Fruit fly (Drosophila melanogaster) whole organism, embryonic: Measurements from ENCODE around the gene Oatp74D.

ENCODE experiments used
- CG11504 ChIP-seq: fragments of 200-800 bp; sonication (Bioruptor generic); optimal IDR thresholded peaks from 3 replicates; lab custom pipeline; 2019; ENCODE audit warnings: missing biosample characterization, mild to moderate bottlenecking, missing genetic modification characterization, moderate library complexity
- CG11695 ChIP-seq: fragments of 200-800 bp; sonication (Bioruptor generic); IDR thresholded peaks from 3 replicates; pipeline ENCODE4 v1.3.6; 2022; ENCODE audit warnings: missing biosample characterization, missing genetic modification characterization
- CG12391 ChIP-seq: fragments of 200-800 bp; sonication (Bioruptor generic); optimal IDR thresholded peaks from 3 replicates; lab custom pipeline; 2018; ENCODE audit warnings: missing biosample characterization, mild to moderate bottlenecking, missing genetic modification characterization, moderate library complexity
- CG12769 ChIP-seq: fragments of 200-800 bp; sonication (Bioruptor generic); optimal IDR thresholded peaks from 2 replicates; lab custom pipeline; 2019; ENCODE audit warnings: missing biosample characterization, mild to moderate bottlenecking, missing genetic modification characterization, moderate library complexity
- CG13775 ChIP-seq: fragments of 200-800 bp; sonication (Bioruptor generic); optimal IDR thresholded peaks from 3 replicates; lab custom pipeline; 2017; ENCODE audit warnings: missing biosample characterization, mild to moderate bottlenecking, missing genetic modification characterization
- CG13894 ChIP-seq: fragments of 200-800 bp; sonication (Bioruptor generic); optimal IDR thresholded peaks from 3 replicates; lab custom pipeline; 2018; ENCODE audit warnings: missing biosample characterization, mild to moderate bottlenecking, missing genetic modification characterization, moderate library complexity
- CG18619 ChIP-seq: fragments of 200-800 bp; sonication (Bioruptor generic); optimal IDR thresholded peaks from 3 replicates; lab custom pipeline; 2017; ENCODE audit warnings: missing biosample characterization, mild to moderate bottlenecking, missing genetic modification characterization
- CG2116 ChIP-seq: fragments of 200-800 bp; sonication (Bioruptor generic); optimal IDR thresholded peaks from 3 replicates; lab custom pipeline; 2018; ENCODE audit warnings: missing biosample characterization, mild to moderate bottlenecking, missing genetic modification characterization
- CG30403 ChIP-seq: fragments of 200-800 bp; sonication (Bioruptor generic); optimal IDR thresholded peaks from 3 replicates; lab custom pipeline; 2016; ENCODE audit warnings: missing biosample characterization, missing genetic modification characterization
- CG3407 ChIP-seq: fragments of 200-800 bp; sonication (Bioruptor generic); optimal IDR thresholded peaks from 2 replicates; lab custom pipeline; 2018; ENCODE audit warnings: missing biosample characterization, mild to moderate bottlenecking, missing genetic modification characterization
- CG3838 ChIP-seq: fragments of 200-800 bp; sonication (Bioruptor generic); optimal IDR thresholded peaks from 3 replicates; lab custom pipeline; 2016; ENCODE audit warnings: missing biosample characterization, missing genetic modification characterization
- CG3995 ChIP-seq: fragments of 200-800 bp; sonication (Bioruptor generic); optimal IDR thresholded peaks from 3 replicates; lab custom pipeline; 2016; ENCODE audit warnings: missing biosample characterization, missing genetic modification characterization
- CG6654 ChIP-seq: fragments of 200-800 bp; sonication (Bioruptor generic); optimal IDR thresholded peaks from 2 replicates; lab custom pipeline; 2017; ENCODE audit warnings: missing biosample characterization, mild to moderate bottlenecking, missing genetic modification characterization
- CG7786 ChIP-seq: fragments of 200-800 bp; sonication (Bioruptor generic); optimal IDR thresholded peaks from 2 replicates; lab custom pipeline; 2016; ENCODE audit warnings: missing biosample characterization, missing genetic modification characterization
- CG8089 ChIP-seq: fragments of 200-800 bp; sonication (Bioruptor generic); optimal IDR thresholded peaks from 3 replicates; lab custom pipeline; 2016; ENCODE audit warnings: missing biosample characterization, missing genetic modification characterization
- CG8359 ChIP-seq: fragments of 200-800 bp; sonication (Bioruptor generic); optimal IDR thresholded peaks from 2 replicates; lab custom pipeline; 2017; ENCODE audit warnings: missing biosample characterization, mild to moderate bottlenecking, missing genetic modification characterization, borderline replicate concordance
- CG8478 ChIP-seq: fragments of >200 bp; optimal IDR thresholded peaks from 2 replicates; lab custom pipeline; 2018
- CG8924 ChIP-seq: fragments of 200-800 bp; optimal IDR thresholded peaks from 3 replicates; lab custom pipeline; 2019; ENCODE audit warnings: missing biosample characterization, mild to moderate bottlenecking, missing genetic modification characterization, moderate library complexity
- CG9797 ChIP-seq: fragments of 200-800 bp; sonication (Bioruptor generic); optimal IDR thresholded peaks from 3 replicates; lab custom pipeline; 2018; ENCODE audit warnings: missing biosample characterization, mild to moderate bottlenecking, missing genetic modification characterization
- CG9876 ChIP-seq: fragments of 200-800 bp; sonication (Bioruptor generic); optimal IDR thresholded peaks from 2 replicates; lab custom pipeline; 2016; ENCODE audit warnings: missing biosample characterization, missing genetic modification characterization
- CoRest ChIP-seq: fragments of 200-800 bp; sonication (Bioruptor generic); optimal IDR thresholded peaks from 3 replicates; lab custom pipeline; 2018; ENCODE audit warnings: missing biosample characterization, mild to moderate bottlenecking, missing genetic modification characterization, moderate library complexity
- D ChIP-seq, 2 experiments: fragments of 200-800 bp in 1 of 2; fragments of >200 bp in 1 of 2; sonication (Bioruptor generic) in 1 of 2; optimal IDR thresholded peaks; 2 replicates in 1 of 2; 3 replicates in 1 of 2; lab custom pipeline; 2017; ENCODE audit warnings: mild to moderate bottlenecking in 1 of 2, missing biosample characterization in 1 of 2, missing genetic modification characterization in 1 of 2, missing genetic modification reagents in 1 of 2
- Dref ChIP-seq: fragments of 200-800 bp; sonication (Bioruptor generic); IDR thresholded peaks from 2 replicates; pipeline ENCODE4 v1.3.6; 2022; ENCODE audit warnings: missing biosample characterization, missing genetic modification characterization
- Ets65A ChIP-seq: fragments of 200-800 bp; sonication (Bioruptor generic); peaks from one replicate; lab custom pipeline; 2016; ENCODE audit warnings: missing biosample characterization, missing genetic modification characterization
- GATAe ChIP-seq: fragments of 200-800 bp; sonication (Bioruptor generic); conservative IDR thresholded peaks from 2 replicates; pipeline ENCODE4 v1.3.6; 2022; ENCODE audit warnings: missing biosample characterization, missing genetic modification characterization
- Hmr ChIP-seq: fragments of 200-800 bp; sonication (Bioruptor generic); optimal IDR thresholded peaks from 3 replicates; lab custom pipeline; 2017; ENCODE audit warnings: mild to moderate bottlenecking, missing biosample characterization, missing genetic modification reagents, missing genetic modification characterization
- Lhr ChIP-seq: fragments of 200-800 bp; sonication (Bioruptor generic); optimal IDR thresholded peaks from 3 replicates; lab custom pipeline; 2017; ENCODE audit warnings: mild to moderate bottlenecking, missing biosample characterization, missing genetic modification reagents, missing genetic modification characterization
- MESR4 ChIP-seq: fragments of 200-800 bp; sonication (Bioruptor generic); optimal IDR thresholded peaks from 2 replicates; lab custom pipeline; 2018; ENCODE audit warnings: missing biosample characterization, mild to moderate bottlenecking, missing genetic modification characterization, moderate library complexity
- Nf-YA ChIP-seq: fragments of 200-800 bp; sonication (Bioruptor generic); IDR thresholded peaks from 2 replicates; pipeline ENCODE4 v1.3.6; 2022; ENCODE audit warnings: missing biosample characterization, missing genetic modification characterization
- Nf-YC ChIP-seq: fragments of 200-800 bp; optimal IDR thresholded peaks from 3 replicates; lab custom pipeline; 2019; ENCODE audit warnings: missing biosample characterization, mild to moderate bottlenecking, missing genetic modification characterization, moderate library complexity
- Opbp ChIP-seq: fragments of 200-800 bp; sonication (Bioruptor generic); IDR thresholded peaks from 3 replicates; pipeline ENCODE4 v1.3.6; 2022; ENCODE audit warnings: missing biosample characterization, missing genetic modification characterization; ENCODE audit not compliant: partially characterized antibody
- Trl ChIP-seq, 3 experiments: fragments of >200 bp in 2 of 3; fragments of 200-800 bp in 1 of 3; sonication (Bioruptor generic) in 1 of 3; optimal IDR thresholded peaks; 2 replicates in 1 of 3; 3 replicates in 2 of 3; lab custom pipeline; 2016 to 2017; ENCODE audit warnings: missing biosample characterization in 1 of 3, missing genetic modification characterization in 1 of 3
- bab2 ChIP-seq: fragments of 200-800 bp; sonication (Bioruptor generic); optimal IDR thresholded peaks from 2 replicates; lab custom pipeline; 2016; ENCODE audit warnings: missing biosample characterization, missing genetic modification characterization
- bowl ChIP-seq: fragments of 200-800 bp; sonication (Bioruptor generic); IDR thresholded peaks from 2 replicates; pipeline ENCODE4 v1.3.6; 2022; ENCODE audit warnings: missing biosample characterization, missing genetic modification characterization
- cas ChIP-seq: fragments of 200-800 bp; sonication (Bioruptor generic); IDR thresholded peaks from 2 replicates; pipeline ENCODE4 v1.3.6; 2022; ENCODE audit warnings: missing biosample characterization, missing genetic modification characterization
- caup ChIP-seq: fragments of 200-800 bp; sonication (Bioruptor generic); optimal IDR thresholded peaks from 3 replicates; lab custom pipeline; 2017; ENCODE audit warnings: missing biosample characterization, mild to moderate bottlenecking, missing genetic modification characterization, moderate library complexity; ENCODE audit not compliant: severe bottlenecking
- dpn ChIP-seq, 2 experiments: fragments of 200-800 bp; sonication (Bioruptor generic); optimal IDR thresholded peaks; 3 replicates each; lab custom pipeline; 2016; ENCODE audit warnings: missing biosample characterization in 2 of 2, missing genetic modification characterization in 2 of 2
- eyg ChIP-seq: fragments of 200-800 bp; sonication (Bioruptor generic); optimal IDR thresholded peaks from 3 replicates; lab custom pipeline; 2016; ENCODE audit warnings: missing biosample characterization, missing genetic modification characterization
- grn ChIP-seq: fragments of 200-800 bp; sonication (Bioruptor generic); optimal IDR thresholded peaks from 3 replicates; lab custom pipeline; 2017; ENCODE audit warnings: missing biosample characterization, missing genetic modification characterization
- hth ChIP-seq: fragments of >200 bp; optimal IDR thresholded peaks from 2 replicates; lab custom pipeline; 2017; ENCODE audit warnings: inconsistent platforms
- lilli ChIP-seq: fragments of 200-800 bp; sonication (Bioruptor generic); optimal IDR thresholded peaks from 3 replicates; lab custom pipeline; 2016; ENCODE audit warnings: missing biosample characterization, missing genetic modification characterization
- pita ChIP-seq: fragments of 200-800 bp; sonication (Bioruptor generic); optimal IDR thresholded peaks from 2 replicates; lab custom pipeline; 2017; ENCODE audit warnings: missing biosample characterization, mild to moderate bottlenecking, missing genetic modification characterization
- ro ChIP-seq: fragments of 200-800 bp; sonication (Bioruptor generic); IDR thresholded peaks from 2 replicates; pipeline ENCODE4 v1.3.6; 2022; ENCODE audit warnings: missing biosample characterization, missing genetic modification characterization
- sc ChIP-seq, 3 experiments: fragments of >200 bp in 2 of 3; fragments of 200-800 bp in 1 of 3; sonication (Bioruptor generic) in 1 of 3; optimal IDR thresholded peaks; 2 replicates in 2 of 3; 3 replicates in 1 of 3; lab custom pipeline; 2017; ENCODE audit warnings: mild to moderate bottlenecking in 1 of 3, missing biosample characterization in 1 of 3, missing genetic modification characterization in 1 of 3, missing genetic modification reagents in 1 of 3
- sisA ChIP-seq: fragments of 200-800 bp; sonication (Bioruptor generic); IDR thresholded peaks from 2 replicates; pipeline ENCODE4 v1.3.6; 2022; ENCODE audit warnings: missing biosample characterization, missing genetic modification characterization
- slbo ChIP-seq: fragments of 200-800 bp; sonication (Bioruptor generic); IDR thresholded peaks from 2 replicates; pipeline ENCODE4 v1.3.6; 2022; ENCODE audit warnings: missing biosample characterization, missing genetic modification characterization

The Oatp74D gene

dm6 chr3L:17470110-17470509, 16.8 kb upstream of the Oatp74D start, which contains the start of gene SecCl (continued):
- peak; percentile 54 for TF ChIP-seq grn (GFP tag; lab: Kevin White, UChicago)
- no peak for TF ChIP-seq CG3995 (GFP tag; lab: Kevin White, UChicago)
- TF ChIP-seq Trl (optimal IDR thresholded peaks at IDR 0.05; lab: Kevin White, UChicago), result no peak
- no peak for TF ChIP-seq Trl (GFP tag; optimal IDR thresholded peaks at IDR 0.05; lab: Kevin White, UChicago)
- peak; percentile 90 for TF ChIP-seq CG13894 (tag; lab: Kevin White, UChicago)
- TF ChIP-seq ro (GFP tag; lab: Robert Waterston, UW), result no peak
- no peak for TF ChIP-seq eyg (GFP tag; lab: Kevin White, UChicago)
- 0 out of 2 replicates have a peak, but pooled peaks have one; percentile 5 for TF ChIP-seq bowl (GFP tag; lab: Robert Waterston, UW)

- TF ChIP-seq GATAe (no peak), CG8478 (lab: Kevin White, UChicago) (peak; percentile 73), Ets65A (peak; percentile 60), slbo (GFP tag; lab: Robert Waterston, UW) (no peak), Opbp (no peak), lilli (GFP tag; lab: Kevin White, UChicago) (no peak)
Measured at dm6 chr3L:17473889-17474288, 13.0 kb upstream of the Oatp74D start.

dm6 chr3L:17474711-17475451, 12.0 kb upstream of the Oatp74D start, which contains the start of the genes UQCR-Q and CG46525:
Gene UQCR-Q (plus strand): TSS chr3L:17474761.
Gene CG46525 (plus strand): TSS chr3L:17475220.
- TF ChIP-seq CG3407 (GFP tag; lab: Kevin White, UChicago) (no peak), CG6654 (GFP tag; lab: Kevin White, UChicago) (no peak), CG9876 (no peak), bab2 (GFP tag; lab: Kevin White, UChicago) (no peak), sc (optimal IDR thresholded peaks at IDR 0.05; lab: Kevin White, UChicago) (no peak), sc (GFP tag; optimal IDR thresholded peaks at IDR 0.05; lab: Kevin White, UChicago) (no peak), caup (GFP tag; lab: Kevin White, UChicago) (no peak), hth (lab: Kevin White, UChicago) (no peak), CG8089 (no peak), Nf-YC (tag; lab: Kevin White, UChicago) (peak; percentile 25), CG2116 (GFP tag; lab: Kevin White, UChicago) (peak; percentile 79), CoRest (tag; lab: Kevin White, UChicago) (peak; percentile 46), Hmr (GFP tag; lab: Kevin White, UChicago) (peak; percentile 78), eyg (GFP tag; lab: Kevin White, UChicago) (no peak), sisA (no peak), CG11695 (GFP tag; lab: Robert Waterston, UW) (no peak), CG9797 (GFP tag; lab: Kevin White, UChicago) (peak; percentile 93), CG12391 (tag; lab: Kevin White, UChicago) (no peak), D (optimal IDR thresholded peaks at IDR 0.05; lab: Kevin White, UChicago) (no peak), D (GFP tag; optimal IDR thresholded peaks at IDR 0.05; lab: Kevin White, UChicago) (no peak), dpn (GFP tag; optimal IDR thresholded peaks at IDR 0.05; lab: Kevin White, UChicago) (no peak), Dref (GFP tag; lab: Robert Waterston, UW) (peak; percentile 39), Lhr (GFP tag; lab: Kevin White, UChicago) (peak; percentile 97), CG8359 (GFP tag; lab: Kevin White, UChicago) (no peak), CG30403 (GFP tag; lab: Kevin White, UChicago) (no peak), Nf-YA (GFP tag; lab: Robert Waterston, UW) (no peak), CG13775 (GFP tag; lab: Kevin White, UChicago) (no peak), CG7786 (GFP tag; lab: Kevin White, UChicago) (no peak), MESR4 (GFP tag; lab: Kevin White, UChicago) (peak; percentile 88), CG3838 (no peak), CG11504 (tag; lab: Kevin White, UChicago) (peak; percentile 37), CG8924 (tag; lab: Kevin White, UChicago) (peak; percentile 5), cas (GFP tag; lab: Robert Waterston, UW) (no peak), pita (GFP tag; lab: Kevin White, UChicago) (peak; percentile 96), CG12769 (tag; lab: Kevin White, UChicago) (peak; percentile 48), CG18619 (no peak)
